Comparison of ENCODE assay signal across 3 worm cellular contexts in genomic region chrIV:9440880-9441336, ce11.
TF ChIP-seq lines count a peak whose summit lies in the region.

Gene idh-1, minus strand, starts transcription at chrIV:9441107.

TF ChIP-seq in whole organism, L1 larva, 84 proteins besides CTCF, POLR2A, EP300 and RAD21 (continued from another document):
- TF ChIP-seq swsn-7 (tag; optimal IDR thresholded peaks at IDR 0.05; lab: Kevin White, UChicago): peak; percentile 13
- no peak for TF ChIP-seq unc-86 (tag; optimal IDR thresholded peaks at IDR 0.05; lab: Kevin White, UChicago)
- peak; percentile 23 for TF ChIP-seq nhr-90 (tag; optimal IDR thresholded peaks at IDR 0.05; lab: Kevin White, UChicago; ENCODE audit: poor library complexity)
- peak; percentile 74 for TF ChIP-seq mep-1 (tag; optimal IDR thresholded peaks at IDR 0.05; lab: Kevin White, UChicago)
- no peak for TF ChIP-seq ztf-11 (tag; optimal IDR thresholded peaks at IDR 0.05; lab: Kevin White, UChicago)

TF ChIP-seq in whole organism, L4 larva, 104 proteins besides CTCF, POLR2A, EP300 and RAD21 (continued from another document):
- peak; percentile 29 for TF ChIP-seq nhr-102 (tag; optimal IDR thresholded peaks at IDR 0.05; lab: Kevin White, UChicago)
- TF ChIP-seq nhr-6 (tag; optimal IDR thresholded peaks at IDR 0.05; lab: Kevin White, UChicago): no peak
- peak; percentile 32; the same call in 1 of the 2 replicates for TF ChIP-seq dmd-6 (GFP tag; IDR thresholded peaks at IDR 0.05; lab: Robert Waterston, UW)

TF ChIP-seq in whole organism, young adult, 124 proteins besides CTCF, POLR2A, EP300 and RAD21 (continued from another document):
- no peak for TF ChIP-seq dpff-1 (tag; optimal IDR thresholded peaks at IDR 0.05; lab: Kevin White, UChicago)
- 0 out of 2 replicates have a peak, but pooled peaks have one; percentile 19 for TF ChIP-seq rcor-1 (GFP tag; IDR thresholded peaks at IDR 0.05; lab: Robert Waterston, UW)
- TF ChIP-seq ceh-79 (tag; optimal IDR thresholded peaks at IDR 0.05; lab: Kevin White, UChicago): no peak
- TF ChIP-seq madf-6 (GFP tag; IDR thresholded peaks at IDR 0.05; lab: Robert Waterston, UW): peak; percentile 92
- TF ChIP-seq efl-1 (GFP tag; optimal IDR thresholded peaks at IDR 0.05; lab: Kevin White, UChicago): peak; percentile 95
- TF ChIP-seq pha-4 (tag; optimal IDR thresholded peaks at IDR 0.05; lab: Kevin White, UChicago): no peak
- TF ChIP-seq aptf-2 (GFP tag; conservative IDR thresholded peaks at IDR 0.05; lab: Robert Waterston, UW): no peak
- TF ChIP-seq attf-5 (GFP tag; optimal IDR thresholded peaks at IDR 0.05; lab: Kevin White, UChicago): peak; percentile 38
- TF ChIP-seq snpc-4 (GFP tag; optimal IDR thresholded peaks at IDR 0.05; lab: Kevin White, UChicago): no peak
- TF ChIP-seq snpc-4 (tag; optimal IDR thresholded peaks at IDR 0.05; lab: Kevin White, UChicago): peak; percentile 14 to 79 (median 38)
- TF ChIP-seq let-607 (tag; optimal IDR thresholded peaks at IDR 0.05; lab: Kevin White, UChicago): no peak
- no peak for TF ChIP-seq T07F8.4 (tag; optimal IDR thresholded peaks at IDR 0.05; lab: Kevin White, UChicago)
- TF ChIP-seq lin-40 (tag; optimal IDR thresholded peaks at IDR 0.05; lab: Kevin White, UChicago): no peak
- 0 out of 2 replicates have a peak, but pooled peaks have one; percentile 17 for TF ChIP-seq nfyb-1 (GFP tag; IDR thresholded peaks at IDR 0.05; lab: Robert Waterston, UW)
- no peak for TF ChIP-seq aptf-3 (GFP tag; IDR thresholded peaks at IDR 0.05; lab: Robert Waterston, UW)
- no peak for TF ChIP-seq ets-4 (GFP tag; optimal IDR thresholded peaks at IDR 0.05; lab: Kevin White, UChicago)
- no peak for TF ChIP-seq ztf-26 (tag; optimal IDR thresholded peaks at IDR 0.05; lab: Kevin White, UChicago)
- TF ChIP-seq hrde-1 (tag; optimal IDR thresholded peaks at IDR 0.05; lab: Kevin White, UChicago; ENCODE audit: borderline replicate concordance): no peak
- TF ChIP-seq mel-28 (tag; optimal IDR thresholded peaks at IDR 0.05; lab: Kevin White, UChicago; ENCODE audit: borderline replicate concordance): no peak
- TF ChIP-seq lag-1 (GFP tag; IDR thresholded peaks at IDR 0.05; lab: Robert Waterston, UW): no peak
- peak; percentile 59; the same call in 1 of the 2 replicates for TF ChIP-seq attf-6 (GFP tag; IDR thresholded peaks at IDR 0.05; lab: Robert Waterston, UW)
- TF ChIP-seq F57C9.4 (tag; optimal IDR thresholded peaks at IDR 0.05; lab: Kevin White, UChicago): no peak
- TF ChIP-seq snpc-1.3 (tag; optimal IDR thresholded peaks at IDR 0.05; lab: Kevin White, UChicago; ENCODE audit: insufficient read depth): peak; percentile 61
- TF ChIP-seq Y56A3A.18 (GFP tag; IDR thresholded peaks at IDR 0.05; lab: Robert Waterston, UW): peak; percentile 37; the same call in 1 of the 2 replicates
- peak; percentile 75 for TF ChIP-seq tlf-1 (GFP tag; optimal IDR thresholded peaks at IDR 0.05; lab: Kevin White, UChicago)
- TF ChIP-seq cebp-2 (GFP tag; IDR thresholded peaks at IDR 0.05; lab: Robert Waterston, UW): no peak
- TF ChIP-seq F55B11.4 (tag; optimal IDR thresholded peaks at IDR 0.05; lab: Kevin White, UChicago; ENCODE audit: borderline replicate concordance, insufficient read depth): no peak
- TF ChIP-seq mes-4 (tag; optimal IDR thresholded peaks at IDR 0.05; lab: Kevin White, UChicago): no peak
- TF ChIP-seq ceh-58 (GFP tag; IDR thresholded peaks at IDR 0.05; lab: Robert Waterston, UW): no peak
- no peak for TF ChIP-seq madf-10 (tag; optimal IDR thresholded peaks at IDR 0.05; lab: Kevin White, UChicago)
- TF ChIP-seq lin-35 (GFP tag; optimal IDR thresholded peaks at IDR 0.05; lab: Kevin White, UChicago): peak; percentile 0 to 72 (median 30)
- TF ChIP-seq nhr-120 (GFP tag; IDR thresholded peaks at IDR 0.05; lab: Robert Waterston, UW): no peak
- peak; percentile 36; the same call in 1 of the 2 replicates for TF ChIP-seq Y95B8A.8 (GFP tag; IDR thresholded peaks at IDR 0.05; lab: Robert Waterston, UW)
- TF ChIP-seq snpc-3.4 (tag; optimal IDR thresholded peaks at IDR 0.05; lab: Kevin White, UChicago): peak; percentile 75
- TF ChIP-seq egl-44 (GFP tag; IDR thresholded peaks at IDR 0.05; lab: Robert Waterston, UW): no peak
- TF ChIP-seq F52B5.7 (tag; optimal IDR thresholded peaks at IDR 0.05; lab: Kevin White, UChicago): no peak
- peak; percentile 88 for TF ChIP-seq dpl-1 (GFP tag; optimal IDR thresholded peaks at IDR 0.05; lab: Kevin White, UChicago)
- TF ChIP-seq mcd-1 (GFP tag; IDR thresholded peaks at IDR 0.05; lab: Robert Waterston, UW): peak; percentile 68
- no peak for TF ChIP-seq nhr-27 (tag; optimal IDR thresholded peaks at IDR 0.05; lab: Kevin White, UChicago)
- no peak for TF ChIP-seq egl-18 (GFP tag; IDR thresholded peaks at IDR 0.05; lab: Robert Waterston, UW)
- TF ChIP-seq lsy-27 (tag; optimal IDR thresholded peaks at IDR 0.05; lab: Kevin White, UChicago; ENCODE audit: borderline replicate concordance, insufficient read depth): no peak
- TF ChIP-seq fkh-3 (tag; optimal IDR thresholded peaks at IDR 0.05; lab: Kevin White, UChicago): no peak
- TF ChIP-seq ztf-28 (GFP tag; IDR thresholded peaks at IDR 0.05; lab: Robert Waterston, UW): no peak
- TF ChIP-seq ztf-18 (tag; optimal IDR thresholded peaks at IDR 0.05; lab: Kevin White, UChicago): no peak
- no peak for TF ChIP-seq atf-7 (tag; optimal IDR thresholded peaks at IDR 0.05; lab: Kevin White, UChicago)
- TF ChIP-seq ztf-22 (GFP tag; optimal IDR thresholded peaks at IDR 0.05; lab: Kevin White, UChicago): no peak
- TF ChIP-seq egrh-3 (GFP tag; IDR thresholded peaks at IDR 0.05; lab: Robert Waterston, UW): no peak
